Fruit fly (Drosophila melanogaster): ENCODE measurements around the gene cysu.

Gene cysu

DNA sequence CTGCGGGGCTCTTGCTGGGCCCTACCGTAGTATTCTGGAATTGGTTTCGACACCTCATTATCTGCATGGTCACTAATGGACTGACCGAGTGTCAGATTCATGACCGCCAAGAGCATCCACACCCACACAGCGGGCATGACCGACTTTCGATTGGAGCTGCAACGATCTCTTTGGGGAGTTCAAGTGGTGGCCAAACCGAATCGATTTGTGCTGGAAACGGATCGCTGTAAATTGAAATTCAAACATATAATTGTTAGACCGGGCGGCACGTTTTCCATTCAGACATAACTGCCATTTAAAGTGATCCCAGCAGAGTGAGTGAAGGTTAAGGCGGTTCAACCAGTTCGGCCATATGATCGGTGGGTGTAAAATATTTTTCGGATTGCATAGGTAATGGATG, 19.2 kb upstream of the cysu start, which contains the start of the genes CG42824 and CG42798:
Gene CG42824, minus strand, starts transcription at position 101 of the 400 bp plus-strand sequence.
Gene CG42798, plus strand, starts transcription at position 268 of the 400 bp plus-strand sequence.
- no peak for TF ChIP-seq Pif1B (GFP tag; optimal IDR thresholded peaks at IDR 0.05)
- TF ChIP-seq CG17806 (tag; optimal IDR thresholded peaks at IDR 0.05) = no peak
- TF ChIP-seq D1 (tag; optimal IDR thresholded peaks at IDR 0.05) = no peak
- no peak for TF ChIP-seq CG32121 (GFP tag; IDR thresholded peaks at IDR 0.05)
- TF ChIP-seq Ets98B (GFP tag; IDR thresholded peaks at IDR 0.05) = no peak

DNA sequence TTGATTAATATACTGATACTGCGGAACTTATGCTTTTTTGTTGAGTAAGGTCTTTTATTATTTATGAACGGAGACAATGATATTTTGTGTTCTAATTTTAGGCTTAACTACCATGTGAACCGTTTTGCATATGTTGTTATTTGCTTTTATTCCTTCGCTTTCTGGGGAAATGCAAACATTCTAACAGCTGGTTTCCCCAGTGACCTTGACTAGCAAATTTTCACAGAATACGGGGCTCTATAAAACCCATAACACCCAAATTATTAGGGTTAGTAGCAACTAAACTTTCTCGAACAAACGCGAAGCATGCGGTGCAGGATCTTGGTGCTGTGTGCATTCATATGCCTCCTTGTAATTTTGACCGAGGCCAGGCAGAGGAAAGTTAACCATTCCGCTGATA, 18.0 kb upstream of the cysu start, which contains the start of gene CG17283:
Gene CG17283, plus strand, starts transcription at position 301 of the 400 bp plus-strand sequence.
- TF ChIP-seq CG15710 (tag; optimal IDR thresholded peaks at IDR 0.05) (no peak), CG32121 (GFP tag; IDR thresholded peaks at IDR 0.05) (no peak), fd96Ca (GFP tag; IDR thresholded peaks at IDR 0.05) (no peak), CG8301 (tag; optimal IDR thresholded peaks at IDR 0.05) (no peak), D1 (tag; optimal IDR thresholded peaks at IDR 0.05) (no peak)

DNA sequence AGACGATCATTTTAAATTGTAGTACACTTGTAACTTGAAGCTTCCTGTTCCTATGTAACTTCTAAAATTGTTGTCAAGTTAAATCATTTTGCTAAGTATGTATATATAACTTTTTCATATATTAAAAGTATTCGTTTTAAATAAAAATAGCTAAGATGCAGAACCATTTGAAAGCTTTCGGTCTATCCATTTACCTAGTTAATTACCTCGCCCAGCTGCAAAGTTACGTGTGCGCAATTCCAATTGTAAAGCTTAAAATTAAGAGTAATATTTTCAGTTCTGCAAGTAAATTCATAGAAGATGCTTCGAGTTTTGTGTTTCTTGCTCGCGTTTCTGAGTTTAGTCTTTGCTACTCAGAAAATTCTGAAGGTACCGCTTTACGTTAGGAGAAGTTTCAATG, 16.2 kb upstream of the cysu start, which contains the start of gene CG5860:
Gene CG5860, plus strand, starts transcription at position 301 of the 400 bp plus-strand sequence.
- TF ChIP-seq EcR (GFP tag; optimal IDR thresholded peaks at IDR 0.05) (no peak), Snoo (tag; optimal IDR thresholded peaks at IDR 0.05) (no peak), CG15710 (tag; optimal IDR thresholded peaks at IDR 0.05) (no peak), CG9948 (tag; optimal IDR thresholded peaks at IDR 0.05) (no peak), CG14655 (GFP tag; optimal IDR thresholded peaks at IDR 0.05) (no peak), rn (GFP tag; IDR thresholded peaks at IDR 0.05) (no peak), D1 (tag; optimal IDR thresholded peaks at IDR 0.05) (no peak), Ets98B (GFP tag; IDR thresholded peaks at IDR 0.05) (no peak), Pif1B (GFP tag; optimal IDR thresholded peaks at IDR 0.05) (no peak), fd96Ca (GFP tag; IDR thresholded peaks at IDR 0.05) (no peak), CG10348 (GFP tag; IDR thresholded peaks at IDR 0.05) (no peak), CG17806 (tag; optimal IDR thresholded peaks at IDR 0.05) (no peak), CG4496 (GFP tag; IDR thresholded peaks at IDR 0.05) (no peak)

DNA sequence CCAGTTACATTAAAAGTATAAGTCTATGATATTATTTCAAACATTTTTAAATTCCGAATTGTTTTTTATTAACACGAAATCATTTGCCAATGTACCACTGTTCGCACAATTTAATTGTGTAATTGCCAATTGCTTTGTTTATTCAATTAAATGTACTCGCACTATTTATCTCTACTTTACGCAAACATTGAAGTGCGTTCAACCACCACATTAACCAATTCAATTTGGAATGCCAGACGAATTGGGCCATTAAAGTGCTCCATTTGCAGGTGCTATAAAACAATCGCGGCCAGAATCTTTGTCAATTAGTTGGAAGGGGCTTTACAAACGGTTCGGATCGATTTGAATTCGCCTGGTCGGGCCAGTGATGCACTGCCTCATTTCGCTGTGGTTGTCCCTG, 14.8 kb upstream of the cysu start, which contains the start of gene CG5863:
Gene CG5863, plus strand, starts transcription at position 301 of the 400 bp plus-strand sequence.
- TF ChIP-seq Pif1B (GFP tag; optimal IDR thresholded peaks at IDR 0.05) = no peak
- no peak for TF ChIP-seq CG13204 (GFP tag; optimal IDR thresholded peaks at IDR 0.05)
- TF ChIP-seq CG9948 (tag; optimal IDR thresholded peaks at IDR 0.05) = no peak
- TF ChIP-seq Ets98B (GFP tag; IDR thresholded peaks at IDR 0.05) = no peak
- TF ChIP-seq CG17806 (tag; optimal IDR thresholded peaks at IDR 0.05) = no peak
- no peak for TF ChIP-seq CG32121 (GFP tag; IDR thresholded peaks at IDR 0.05)
- no peak for TF ChIP-seq rn (GFP tag; IDR thresholded peaks at IDR 0.05)
- TF ChIP-seq CG8159 (tag; optimal IDR thresholded peaks at IDR 0.05) = no peak
- no peak for TF ChIP-seq D1 (tag; optimal IDR thresholded peaks at IDR 0.05)

DNA sequence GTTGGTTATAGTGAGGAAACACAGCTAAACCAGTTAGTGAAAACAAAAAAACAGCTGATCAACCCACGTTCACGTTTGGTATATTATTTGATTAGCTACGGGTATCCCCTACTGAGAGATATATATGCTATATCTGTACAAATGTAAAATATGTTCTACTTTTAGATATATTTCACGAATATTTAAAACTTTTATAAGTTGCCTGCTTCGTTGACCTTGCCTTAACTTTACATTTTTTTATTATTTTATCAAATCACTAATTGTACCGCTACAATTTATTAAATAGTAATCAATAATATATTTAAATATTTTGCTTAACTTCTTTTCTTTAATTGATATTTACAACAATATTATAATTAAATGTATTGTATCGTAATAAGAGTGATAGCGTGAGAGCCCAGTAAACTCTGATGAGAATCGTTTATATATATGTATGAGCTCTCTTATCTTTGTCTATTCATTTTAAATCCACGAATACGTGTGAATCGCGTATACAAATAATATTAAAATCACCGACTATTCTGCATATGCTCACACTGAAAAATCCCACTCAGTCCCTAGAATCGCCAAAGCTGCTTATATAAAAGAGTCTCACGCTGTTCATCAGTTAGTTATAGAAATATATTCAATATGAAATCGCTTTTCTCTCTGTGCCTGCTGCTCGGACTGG, 13.0 kb upstream of the cysu start, which contains the start of gene CG42821:
Gene CG42821, plus strand, starts transcription at position 620 of the 670 bp plus-strand sequence.
- TF ChIP-seq CG9948 (tag; optimal IDR thresholded peaks at IDR 0.05) (no peak), CG17806 (tag; optimal IDR thresholded peaks at IDR 0.05) (no peak), Pif1B (GFP tag; optimal IDR thresholded peaks at IDR 0.05) (no peak), CG12605 (GFP tag; IDR thresholded peaks at IDR 0.05) (no peak)

DNA sequence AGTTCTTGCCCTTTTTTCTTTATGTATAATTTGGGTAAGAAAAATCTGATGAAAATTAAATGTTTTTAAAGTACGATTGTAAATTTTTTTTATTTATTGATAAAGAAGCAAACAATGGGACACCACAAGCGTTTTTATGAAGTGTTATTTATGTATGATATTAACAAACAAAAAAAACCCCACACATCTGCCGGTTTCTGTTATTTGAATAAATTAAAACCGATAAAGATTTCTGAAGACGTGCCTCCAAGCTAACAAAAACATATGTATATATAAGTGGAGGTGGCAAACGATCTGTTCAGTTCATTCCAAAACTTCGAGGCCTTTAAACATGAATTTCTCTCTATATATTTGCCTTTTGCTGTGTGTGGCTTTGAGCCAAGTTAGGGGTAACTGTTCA, 12.0 kb upstream of the cysu start, which contains the start of gene CG42822:
Gene CG42822, plus strand, starts transcription at position 301 of the 400 bp plus-strand sequence.
- no peak for TF ChIP-seq CG34367 (tag; optimal IDR thresholded peaks at IDR 0.05)
- no peak for TF ChIP-seq CG10348 (GFP tag; IDR thresholded peaks at IDR 0.05)
- no peak for TF ChIP-seq CG15710 (tag; optimal IDR thresholded peaks at IDR 0.05)
- TF ChIP-seq CG14655 (GFP tag; optimal IDR thresholded peaks at IDR 0.05) = no peak
- TF ChIP-seq Pif1A (GFP tag; optimal IDR thresholded peaks at IDR 0.05) = no peak
- no peak for TF ChIP-seq CG4496 (GFP tag; IDR thresholded peaks at IDR 0.05)

DNA sequence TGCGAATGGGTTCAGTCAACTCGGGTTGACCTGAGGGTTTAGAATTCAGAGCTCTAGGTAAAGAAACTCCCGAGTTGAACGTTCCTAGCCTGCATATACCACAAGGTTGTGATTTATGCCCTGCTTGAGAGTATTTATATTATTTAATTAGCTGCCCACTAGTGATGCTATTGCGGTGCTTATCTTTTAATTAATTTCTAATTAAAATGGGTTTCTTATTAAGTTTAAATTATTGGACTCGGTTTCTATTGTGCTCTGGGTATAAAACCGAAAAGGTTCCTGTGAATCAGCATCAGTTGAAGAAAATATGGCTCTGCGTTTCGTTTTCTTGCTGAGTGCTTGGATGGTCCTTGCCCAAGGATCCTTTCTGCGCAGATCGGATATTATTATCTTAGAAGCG, 10.1 kb upstream of the cysu start, which contains the start of gene CG5866:
Gene CG5866, plus strand, starts transcription at position 301 of the 400 bp plus-strand sequence.
- no peak for TF ChIP-seq Pif1A (GFP tag; optimal IDR thresholded peaks at IDR 0.05)
- no peak for TF ChIP-seq CG34367 (tag; optimal IDR thresholded peaks at IDR 0.05)
- TF ChIP-seq CG4496 (GFP tag; IDR thresholded peaks at IDR 0.05) = no peak
- TF ChIP-seq D1 (tag; optimal IDR thresholded peaks at IDR 0.05) = no peak
- TF ChIP-seq CG10348 (GFP tag; IDR thresholded peaks at IDR 0.05) = no peak
- TF ChIP-seq Pif1B (GFP tag; optimal IDR thresholded peaks at IDR 0.05) = no peak
- no peak for TF ChIP-seq CG14655 (GFP tag; optimal IDR thresholded peaks at IDR 0.05)
- TF ChIP-seq CG8159 (tag; optimal IDR thresholded peaks at IDR 0.05) = no peak
- TF ChIP-seq CG32121 (GFP tag; IDR thresholded peaks at IDR 0.05) = no peak
- TF ChIP-seq gl (tag; optimal IDR thresholded peaks at IDR 0.05) = no peak
- no peak for TF ChIP-seq rn (GFP tag; IDR thresholded peaks at IDR 0.05)
- no peak for TF ChIP-seq fd96Ca (GFP tag; IDR thresholded peaks at IDR 0.05)
- TF ChIP-seq Ets98B (GFP tag; IDR thresholded peaks at IDR 0.05) = no peak
- TF ChIP-seq CG8301 (tag; optimal IDR thresholded peaks at IDR 0.05) = no peak
- TF ChIP-seq CG9948 (tag; optimal IDR thresholded peaks at IDR 0.05) = no peak
- TF ChIP-seq CG15710 (tag; optimal IDR thresholded peaks at IDR 0.05) = no peak

Measured in whole organism, pupa.